Worm (Caenorhabditis elegans) whole organism, L4/young adult: ENCODE results near the gene R09A8.9.

Experiments used
- W03F9.2 ChIP-seq: fragments of 150-350 bp; optimal IDR thresholded peaks from 2 replicates; lab custom pipeline; 2014; ENCODE audit warnings: missing biosample characterization, missing genetic modification characterization
- him-1 ChIP-seq: sonication (generic microtip); optimal IDR thresholded peaks from 2 replicates; lab custom pipeline; 2016; ENCODE audit warnings: missing genotype, missing genetic modification reagents, missing genetic modification characterization, missing compliant biosample characterization

DNA sequence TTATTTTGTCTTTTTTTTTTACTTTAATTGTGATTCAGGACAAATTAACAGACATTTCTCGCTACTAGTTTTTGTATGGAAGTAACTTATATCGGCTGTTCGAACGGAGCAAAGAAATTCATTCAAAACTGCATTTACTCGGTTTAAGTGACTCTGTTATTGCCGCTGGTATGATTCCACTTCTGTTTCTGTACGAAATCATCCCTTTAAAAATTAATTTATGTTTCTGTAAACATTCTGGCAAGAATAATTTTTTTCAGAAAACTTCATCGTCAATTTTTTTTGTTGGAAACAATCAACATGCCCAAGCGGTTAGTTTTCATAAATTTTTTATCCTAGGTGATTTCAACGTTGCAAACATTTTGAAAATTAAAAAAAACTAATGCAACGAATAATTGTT, 24.0 kb upstream of the R09A8.9 start, which contains the start of gene T24D5.3:
- no peak for TF ChIP-seq him-1 (tag; lab: Kevin White, UChicago)
- no peak for TF ChIP-seq W03F9.2 (tag; lab: Kevin White, UChicago)
